Worm (Caenorhabditis elegans) whole organism, mixed stage, embryonic: ENCODE data around the gene clx-1.

ENCODE experiments used
- M03D4.4 ChIP-seq: sonication (generic microtip); optimal IDR thresholded peaks from 2 replicates; lab custom pipeline; 2017; ENCODE audit warnings: mild to moderate bottlenecking, missing genetic modification characterization, missing compliant biosample characterization
- bed-3 ChIP-seq: fragments of 200-800 bp; sonication (Bioruptor generic); optimal IDR thresholded peaks from 3 replicates; lab custom pipeline; 2018; ENCODE audit warnings: mild to moderate bottlenecking, missing genetic modification characterization, moderate library complexity, missing compliant biosample characterization
- blmp-1 ChIP-seq: fragments of 150-350 bp; optimal IDR thresholded peaks from 2 replicates; lab custom pipeline; 2014; ENCODE audit warnings: missing biosample characterization, missing genetic modification characterization
- ceh-39 ChIP-seq: fragments of 150-350 bp; optimal IDR thresholded peaks from 2 replicates; lab custom pipeline; 2014; ENCODE audit warnings: missing biosample characterization, missing genetic modification characterization
- ceh-43 ChIP-seq: fragments of 200-800 bp; sonication (Bioruptor generic); optimal IDR thresholded peaks from 2 replicates; lab custom pipeline; 2018; ENCODE audit warnings: mild to moderate bottlenecking, missing genetic modification characterization, moderate library complexity, missing compliant biosample characterization
- ceh-83 ChIP-seq: fragments of 200-800 bp; sonication (Bioruptor generic); optimal IDR thresholded peaks from 2 replicates; lab custom pipeline; 2018; ENCODE audit warnings: mild to moderate bottlenecking, missing genetic modification characterization, missing compliant biosample characterization
- ces-1 ChIP-seq: fragments of 150-350 bp; optimal IDR thresholded peaks from 2 replicates; lab custom pipeline; 2014; ENCODE audit warnings: missing biosample characterization, missing genetic modification reagents, missing genetic modification characterization
- cnd-1 ChIP-seq: fragments of 200-800 bp; sonication (Bioruptor generic); optimal IDR thresholded peaks from 2 replicates; lab custom pipeline; 2018; ENCODE audit warnings: mild to moderate bottlenecking, missing genetic modification characterization, missing compliant biosample characterization
- drap-1 ChIP-seq: fragments of 200-800 bp; sonication (Bioruptor generic); optimal IDR thresholded peaks from 3 replicates; lab custom pipeline; 2018; ENCODE audit warnings: mild to moderate bottlenecking, missing genetic modification characterization, missing compliant biosample characterization
- elt-1 ChIP-seq: sonication (generic microtip); optimal IDR thresholded peaks from 2 replicates; lab custom pipeline; 2017; ENCODE audit warnings: missing genetic modification characterization, mild to moderate bottlenecking, missing compliant biosample characterization, antibody characterized with exemption, moderate library complexity, borderline replicate concordance; ENCODE audit not compliant: insufficient read depth
- elt-3 ChIP-seq: fragments of 150-350 bp; optimal IDR thresholded peaks from 2 replicates; lab custom pipeline; 2014; ENCODE audit warnings: missing biosample characterization, missing genetic modification characterization
- flh-1 ChIP-seq: fragments of 200-800 bp; sonication (Bioruptor generic); optimal IDR thresholded peaks from 2 replicates; lab custom pipeline; 2018; ENCODE audit warnings: mild to moderate bottlenecking, missing genetic modification characterization, moderate library complexity, missing compliant biosample characterization
- ham-2 ChIP-seq: fragments of 200-800 bp; sonication (Bioruptor generic); optimal IDR thresholded peaks from 2 replicates; lab custom pipeline; 2018; ENCODE audit warnings: mild to moderate bottlenecking, missing genetic modification characterization, missing compliant biosample characterization
- hlh-1 ChIP-seq: fragments of 150-350 bp; optimal IDR thresholded peaks from 2 replicates; lab custom pipeline; 2014; ENCODE audit warnings: missing biosample characterization, missing genetic modification reagents, missing genetic modification characterization
- lin-13 ChIP-seq: fragments of 150-350 bp; optimal IDR thresholded peaks from 2 replicates; lab custom pipeline; 2014; ENCODE audit warnings: missing biosample characterization, missing genetic modification characterization
- lin-32 ChIP-seq: fragments of 200-800 bp; sonication (Bioruptor generic); optimal IDR thresholded peaks from 2 replicates; lab custom pipeline; 2018; ENCODE audit warnings: mild to moderate bottlenecking, missing genetic modification characterization, missing compliant biosample characterization
- lsy-2 ChIP-seq: fragments of 150-350 bp; optimal IDR thresholded peaks from 2 replicates; lab custom pipeline; 2014; ENCODE audit warnings: missing biosample characterization, missing genetic modification characterization
- mab-5 ChIP-seq: fragments of 150-350 bp; optimal IDR thresholded peaks from 2 replicates; lab custom pipeline; 2014; ENCODE audit warnings: missing biosample characterization, missing genetic modification characterization
- mep-1 ChIP-seq: fragments of 150-350 bp; optimal IDR thresholded peaks from 2 replicates; lab custom pipeline; 2017; ENCODE audit warnings: missing biosample characterization, missing genetic modification reagents, missing genetic modification characterization, inconsistent platforms
- mls-2 ChIP-seq: sonication (generic microtip); optimal IDR thresholded peaks from 2 replicates; lab custom pipeline; 2016; ENCODE audit warnings: mild to moderate bottlenecking, missing genetic modification characterization, moderate library complexity, missing compliant biosample characterization
- nhr-12 ChIP-seq: fragments of 150-350 bp; optimal IDR thresholded peaks from 2 replicates; lab custom pipeline; 2014; ENCODE audit warnings: missing biosample characterization, missing genetic modification characterization
- nhr-2 ChIP-seq: fragments of 150-350 bp; optimal IDR thresholded peaks from 2 replicates; lab custom pipeline; 2014; ENCODE audit warnings: missing biosample characterization, missing genetic modification characterization
- nhr-237 ChIP-seq: fragments of 150-350 bp; optimal IDR thresholded peaks from 2 replicates; lab custom pipeline; 2014; ENCODE audit warnings: missing biosample characterization, missing genetic modification characterization
- nhr-76 ChIP-seq: sonication (generic microtip); optimal IDR thresholded peaks from 2 replicates; lab custom pipeline; 2017; ENCODE audit warnings: missing biosample characterization, missing genetic modification characterization
- pha-4 ChIP-seq: fragments of 150-350 bp; optimal IDR thresholded peaks from 2 replicates; lab custom pipeline; 2018; ENCODE audit warnings: missing biosample characterization, missing genetic modification reagents, missing genetic modification characterization
- sem-2 ChIP-seq: fragments of 200-800 bp; sonication (Bioruptor generic); optimal IDR thresholded peaks from 2 replicates; lab custom pipeline; 2018; ENCODE audit warnings: mild to moderate bottlenecking, missing genetic modification characterization, missing compliant biosample characterization
- snpc-4 ChIP-seq: fragments of 150-350 bp; optimal IDR thresholded peaks from 2 replicates; lab custom pipeline; 2014; ENCODE audit warnings: missing biosample characterization, missing genetic modification characterization
- sptf-1 ChIP-seq: sonication (generic microtip); optimal IDR thresholded peaks from 2 replicates; lab custom pipeline; 2017; ENCODE audit warnings: mild to moderate bottlenecking, missing genetic modification characterization, moderate library complexity, missing compliant biosample characterization
- tbx-8 ChIP-seq: fragments of 200-800 bp; sonication (Bioruptor generic); optimal IDR thresholded peaks from 2 replicates; lab custom pipeline; 2018; ENCODE audit warnings: mild to moderate bottlenecking, missing genetic modification characterization, moderate library complexity, missing compliant biosample characterization
- unc-120 ChIP-seq: sonication (generic microtip); optimal IDR thresholded peaks from 2 replicates; lab custom pipeline; 2017; ENCODE audit warnings: missing genetic modification characterization, missing compliant biosample characterization; ENCODE audit not compliant: poor library complexity, severe bottlenecking
- unc-39 ChIP-seq: fragments of 150-350 bp; optimal IDR thresholded peaks from 2 replicates; lab custom pipeline; 2014; ENCODE audit warnings: missing biosample characterization, missing genetic modification characterization
- unc-62 ChIP-seq: fragments of 150-350 bp; optimal IDR thresholded peaks from 2 replicates; lab custom pipeline; 2014; ENCODE audit warnings: missing biosample characterization, missing genetic modification reagents, missing genetic modification characterization
- zip-8 ChIP-seq: fragments of 150-350 bp; optimal IDR thresholded peaks from 2 replicates; lab custom pipeline; 2014; ENCODE audit warnings: missing biosample characterization, missing genetic modification characterization
- ztf-11 ChIP-seq: fragments of 150-350 bp; optimal IDR thresholded peaks from 2 replicates; lab custom pipeline; 2014; ENCODE audit warnings: missing biosample characterization, missing genetic modification characterization

clx-1 gene

DNA sequence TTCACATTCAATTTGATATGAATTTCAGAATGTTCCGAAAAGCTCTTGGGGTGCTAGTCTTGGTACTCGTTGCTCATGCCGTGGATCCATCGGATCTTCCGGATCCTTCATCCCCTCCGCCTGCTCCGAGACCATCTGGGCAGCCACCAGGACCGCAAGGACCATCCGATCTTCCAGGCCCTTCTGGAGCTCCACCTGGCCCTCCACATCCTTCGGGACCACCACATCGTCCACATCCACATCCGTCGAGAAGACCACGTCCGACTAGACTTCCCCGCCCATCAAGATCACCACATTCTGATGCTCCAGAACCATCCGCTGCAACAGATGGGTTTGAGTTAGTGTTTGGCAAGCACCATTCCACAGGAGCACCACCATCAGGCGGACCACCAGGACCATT, at the start of gene clx-1:
clx-1 (plus strand) TSS at position 30 of the 400 bp plus-strand sequence.
- TF ChIP-seq ceh-39 (no peak), sptf-1 (no peak), mls-2 (tag; lab: Kevin White, UChicago) (no peak), ztf-11 (no peak), tbx-8 (GFP tag; lab: Kevin White, UChicago) (no peak), ham-2 (no peak), ceh-43 (GFP tag; lab: Kevin White, UChicago) (no peak), nhr-12 (no peak), lin-32 (GFP tag; lab: Kevin White, UChicago) (no peak), elt-3 (no peak), nhr-237 (no peak), mep-1 (no peak), cnd-1 (tag; lab: Kevin White, UChicago) (no peak), drap-1 (GFP tag; lab: Kevin White, UChicago) (no peak), ces-1 (GFP tag; lab: Kevin White, UChicago) (no peak), zip-8 (tag; lab: Kevin White, UChicago) (no peak), M03D4.4 (no peak), blmp-1 (no peak), bed-3 (GFP tag; lab: Kevin White, UChicago) (no peak), unc-39 (tag; lab: Kevin White, UChicago) (no peak)
- TF ChIP-seq, all 35 proteins: peak for 0

DNA sequence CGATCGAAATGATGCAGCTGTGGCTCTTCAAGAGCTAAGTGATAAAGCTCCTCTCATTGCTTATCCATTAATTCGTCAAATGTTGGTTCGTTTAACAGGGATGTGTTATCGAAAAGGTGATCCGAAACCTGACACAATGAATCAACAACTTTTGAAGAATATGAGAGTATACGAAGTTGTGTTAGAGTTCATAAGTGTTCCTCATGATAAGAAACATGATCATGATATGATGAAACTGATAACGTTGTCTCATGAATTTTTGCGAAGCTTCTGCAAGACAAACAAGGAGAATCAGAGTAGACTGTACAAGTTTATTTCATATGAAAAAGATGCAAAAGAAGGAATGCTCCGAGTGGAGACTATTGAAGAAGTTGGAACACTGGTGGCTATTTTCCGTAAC, 45.1 kb upstream of the clx-1 start:
- TF ChIP-seq lsy-2 (no peak), elt-1 (tag; lab: Kevin White, UChicago) (no peak), ham-2 (no peak)

DNA sequence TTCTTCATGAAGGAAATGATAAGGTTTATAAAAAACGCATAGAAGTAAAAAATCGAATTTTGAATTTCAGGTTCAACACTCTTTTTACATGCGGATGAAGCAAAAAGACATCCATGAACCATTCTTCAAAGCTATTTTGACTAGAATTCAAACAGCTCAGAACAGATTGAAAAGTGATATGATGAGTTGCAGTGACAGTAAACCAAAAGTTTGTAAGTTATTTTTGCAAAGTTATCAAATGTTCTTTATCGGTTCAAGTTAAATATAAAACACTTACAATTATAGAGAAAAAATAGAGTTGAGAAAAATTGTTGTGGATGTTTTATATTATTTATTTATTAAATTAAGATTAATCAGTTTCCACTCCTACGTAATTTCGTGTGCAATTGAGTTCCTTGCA, 42.0 kb upstream of the clx-1 start:
- TF ChIP-seq blmp-1 (no peak), unc-62 (GFP tag; lab: Kevin White, UChicago) (no peak), unc-120 (tag; lab: Kevin White, UChicago) (no peak), mep-1 (no peak), ham-2 (no peak), ceh-39 (no peak), lin-32 (GFP tag; lab: Kevin White, UChicago) (no peak), elt-3 (no peak), snpc-4 (no peak)

DNA sequence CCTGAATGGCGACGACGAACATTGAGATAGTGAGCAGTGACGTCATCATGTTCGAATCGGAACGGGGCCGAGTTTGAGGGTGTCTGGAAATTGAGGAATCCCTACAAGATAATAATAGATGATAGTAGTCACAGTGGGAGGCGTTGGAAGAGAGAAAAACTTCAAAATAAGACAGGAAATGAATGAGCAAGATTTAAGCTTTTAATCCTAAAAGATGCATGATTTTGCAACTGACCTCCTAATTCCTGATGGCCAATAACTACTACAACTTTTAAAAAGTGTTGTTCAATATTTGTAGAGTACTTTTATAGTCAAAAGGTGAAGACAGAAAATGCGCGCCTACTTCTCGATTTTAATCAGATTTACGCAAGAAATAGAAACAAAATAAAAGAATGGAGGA, 36.1 kb upstream of the clx-1 start, which contains the start of gene flp-13:
flp-13 (minus strand) TSS at position 101 of the 400 bp plus-strand sequence.
- TF ChIP-seq flh-1 (no peak), hlh-1 (tag; lab: Kevin White, UChicago) (no peak), nhr-76 (tag; lab: Kevin White, UChicago) (no peak), lsy-2 (no peak), ceh-39 (no peak), ztf-11 (no peak), drap-1 (GFP tag; lab: Kevin White, UChicago) (no peak), lin-32 (GFP tag; lab: Kevin White, UChicago) (no peak), snpc-4 (no peak), sem-2 (no peak)

DNA sequence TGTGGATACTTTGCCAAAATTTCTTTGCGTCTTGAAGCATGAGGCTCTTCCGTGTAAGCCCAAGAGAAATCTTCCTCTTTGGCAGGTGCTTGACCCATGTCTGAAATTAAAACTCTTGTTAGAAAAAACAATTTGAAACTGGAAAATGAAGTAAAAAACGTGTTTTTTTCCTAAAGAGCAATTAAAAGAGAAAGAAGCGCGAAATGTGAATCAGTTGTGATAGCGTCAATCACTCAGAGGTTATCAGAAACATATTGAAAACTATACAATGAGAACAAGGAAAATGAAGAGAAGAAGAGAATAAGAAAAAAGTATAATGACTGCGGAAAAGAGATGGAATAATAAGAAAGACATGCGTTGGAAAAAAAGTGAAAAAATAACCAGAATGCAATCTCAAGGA, 27.6 kb upstream of the clx-1 start, which contains the start of gene F33D4.4:
F33D4.4 (minus strand) TSS at position 101 of the 400 bp plus-strand sequence.
- no peak for TF ChIP-seq snpc-4
- no peak for TF ChIP-seq mls-2 (tag; lab: Kevin White, UChicago)
- TF ChIP-seq sem-2: no peak
- TF ChIP-seq lsy-2: no peak
- TF ChIP-seq drap-1 (GFP tag; lab: Kevin White, UChicago): no peak
- no peak for TF ChIP-seq hlh-1 (tag; lab: Kevin White, UChicago)
- TF ChIP-seq nhr-237: no peak
- no peak for TF ChIP-seq lin-13 (tag; lab: Kevin White, UChicago)
- TF ChIP-seq nhr-2: no peak
- TF ChIP-seq mab-5 (tag; lab: Kevin White, UChicago): no peak
- no peak for TF ChIP-seq lin-32 (GFP tag; lab: Kevin White, UChicago)
- no peak for TF ChIP-seq nhr-76 (tag; lab: Kevin White, UChicago)
- no peak for TF ChIP-seq ceh-43 (GFP tag; lab: Kevin White, UChicago)
- no peak for TF ChIP-seq ceh-83
- no peak for TF ChIP-seq pha-4
